Fruit fly (Drosophila melanogaster) whole organism, embryonic: ENCODE measurements around the gene mu2.

Source experiments
- BEAF-32 ChIP-seq: fragments of 200-800 bp; sonication (Bioruptor generic); optimal IDR thresholded peaks from 3 replicates; lab custom pipeline; 2017; ENCODE audit warnings: missing biosample characterization, missing genetic modification characterization, mild to moderate bottlenecking, moderate library complexity, missing genetic modification reagents
- CG11093 ChIP-seq: fragments of 200-800 bp; sonication (Bioruptor generic); IDR thresholded peaks from 3 replicates; pipeline ENCODE4 v1.3.6; 2022; ENCODE audit warnings: missing biosample characterization, missing genetic modification characterization
- CG8290 ChIP-seq, 3 experiments: fragments of 200-800 bp; sonication (Bioruptor generic); optimal IDR thresholded peaks; 2 replicates each; lab custom pipeline; 2016 to 2019; ENCODE audit warnings: missing biosample characterization in 3 of 3, missing genetic modification characterization in 3 of 3, mild to moderate bottlenecking in 2 of 3, moderate library complexity in 1 of 3
- D ChIP-seq, 2 experiments: fragments of 200-800 bp in 1 of 2; fragments of >200 bp in 1 of 2; sonication (Bioruptor generic) in 1 of 2; optimal IDR thresholded peaks; 2 replicates in 1 of 2; 3 replicates in 1 of 2; lab custom pipeline; 2017; ENCODE audit warnings: mild to moderate bottlenecking in 1 of 2, missing biosample characterization in 1 of 2, missing genetic modification characterization in 1 of 2, missing genetic modification reagents in 1 of 2
- az2 ChIP-seq: fragments of 200-800 bp; sonication (Bioruptor generic); optimal IDR thresholded peaks from 3 replicates; lab custom pipeline; 2016; ENCODE audit warnings: missing biosample characterization, missing genetic modification characterization
- dan ChIP-seq: fragments of 200-800 bp; sonication (Bioruptor generic); IDR thresholded peaks from 2 replicates; pipeline ENCODE4 v1.3.6; 2022; ENCODE audit warnings: missing biosample characterization, missing genetic modification characterization
- lbe ChIP-seq: fragments of 200-800 bp; sonication (Bioruptor generic); optimal IDR thresholded peaks from 2 replicates; lab custom pipeline; 2016; ENCODE audit warnings: missing biosample characterization, mild to moderate bottlenecking, missing genetic modification characterization

DNA sequence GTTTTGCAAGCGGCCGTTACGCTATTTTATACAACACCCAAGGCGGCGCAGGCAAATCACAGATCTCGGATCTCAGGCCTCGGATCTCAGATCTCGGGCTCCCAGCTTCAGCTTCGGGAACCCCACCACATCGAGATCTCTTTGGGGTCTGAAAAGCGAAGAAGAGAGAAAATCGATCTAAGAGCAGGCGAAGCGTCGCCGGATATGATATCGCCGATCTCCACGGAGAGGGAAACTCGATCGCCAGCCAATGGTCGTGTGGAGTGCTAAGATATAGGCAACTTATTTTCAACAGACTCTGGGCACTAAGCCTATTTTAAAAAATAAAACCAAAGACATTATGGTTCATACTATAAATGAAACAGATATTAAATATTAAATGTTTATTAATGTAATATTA, 8.5 kb downstream of the mu2 start, which contains the start of the genes CG46523 and CG5687:
- TF ChIP-seq D (optimal IDR thresholded peaks at IDR 0.05; lab: Kevin White, UChicago) (no peak), D (GFP tag; optimal IDR thresholded peaks at IDR 0.05; lab: Kevin White, UChicago) (no peak), az2 (no peak), dan (no peak), CG11093 (GFP tag; lab: Robert Waterston, UW) (no peak), BEAF-32 (GFP tag; lab: Kevin White, UChicago) (no peak), lbe (no peak), CG8290 (GFP tag; optimal IDR thresholded peaks at IDR 0.05; lab: Kevin White, UChicago) (no peak), CG8290 (tag; optimal IDR thresholded peaks at IDR 0.05; lab: Kevin White, UChicago) (no peak)
